Worm (Caenorhabditis elegans): ENCODE measurements around the gene C25G6.1.
A peak's percentile ranks its signal among the peaks of the same experiment; 100 is the strongest.

The C25G6.1 gene

DNA sequence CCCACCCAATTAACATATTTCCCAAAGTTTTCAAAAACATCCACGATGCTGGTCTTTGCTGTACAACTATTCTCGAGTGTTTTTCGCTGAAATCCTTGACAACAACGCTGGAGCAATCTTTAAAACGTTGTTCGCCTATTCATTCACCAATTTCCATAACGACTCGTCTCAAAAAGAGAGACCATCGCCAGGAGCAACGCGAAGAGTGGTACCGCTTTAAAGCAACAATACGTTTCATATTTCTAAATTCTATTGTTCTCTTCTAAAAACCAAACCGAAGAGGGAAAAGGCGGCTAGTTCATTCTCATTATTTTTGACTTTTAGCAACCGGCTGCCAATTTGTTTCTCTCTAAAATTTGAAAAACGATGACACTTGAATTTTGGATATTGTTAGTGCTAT lies at the start of gene C25G6.1:
Gene C25G6.1, plus strand, starts transcription at position 301 of the 400 bp plus-strand sequence.
- TF ChIP-seq nhr-67 (tag; optimal IDR thresholded peaks at IDR 0.05): no peak
- no peak for TF ChIP-seq nhr-25 (tag; optimal IDR thresholded peaks at IDR 0.05)

DNA sequence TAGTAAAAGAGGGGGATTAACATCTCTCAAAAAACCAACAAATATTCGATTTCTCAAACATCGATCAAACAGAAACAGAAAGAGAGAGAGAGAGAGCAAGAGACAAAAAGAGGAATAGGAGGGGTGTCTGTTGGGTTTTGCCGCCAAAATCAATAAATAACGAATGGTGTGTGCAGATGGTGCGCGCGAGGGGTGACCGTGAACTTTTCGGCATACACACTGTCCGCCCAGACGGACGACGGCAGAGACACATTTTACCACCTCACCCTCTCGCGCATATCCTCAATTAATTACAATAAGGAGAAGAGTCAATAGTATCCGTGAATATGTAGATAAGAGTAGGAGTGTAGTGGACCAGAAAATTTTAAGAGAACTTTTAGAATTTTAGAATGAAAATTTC lies 48.3 kb upstream of the C25G6.1 start:
- TF ChIP-seq unc-39 (tag; optimal IDR thresholded peaks at IDR 0.05) (no peak), nhr-25 (tag; optimal IDR thresholded peaks at IDR 0.05) (no peak), pha-4 (tag; optimal IDR thresholded peaks at IDR 0.05) (peak; percentile 67), R02D3.7 (tag; optimal IDR thresholded peaks at IDR 0.05) (no peak), nhr-23 (tag; optimal IDR thresholded peaks at IDR 0.05) (no peak)

DNA sequence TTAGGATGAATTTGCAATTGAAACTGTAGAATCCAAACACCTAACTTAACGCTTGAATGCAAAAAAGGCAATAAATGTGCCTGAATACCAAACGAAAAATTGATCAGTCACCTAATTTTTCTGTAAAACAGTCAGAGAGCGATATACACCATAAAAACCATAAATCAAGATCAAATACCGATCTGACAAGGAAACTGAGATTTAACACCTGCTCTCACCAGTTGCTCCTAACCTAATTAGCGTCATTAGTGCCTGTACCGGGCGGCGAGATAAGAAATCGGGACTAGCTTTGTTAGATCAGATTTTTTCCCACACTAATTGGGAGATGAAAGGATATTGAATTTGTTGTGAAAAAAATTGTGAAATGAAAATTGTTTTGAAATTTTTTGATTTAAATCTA lies 47.6 kb upstream of the C25G6.1 start:
- no peak for TF ChIP-seq fos-1 (tag; optimal IDR thresholded peaks at IDR 0.05)
- TF ChIP-seq nhr-77 (tag; optimal IDR thresholded peaks at IDR 0.05): no peak
- TF ChIP-seq ceh-9 (tag; optimal IDR thresholded peaks at IDR 0.05): no peak

DNA sequence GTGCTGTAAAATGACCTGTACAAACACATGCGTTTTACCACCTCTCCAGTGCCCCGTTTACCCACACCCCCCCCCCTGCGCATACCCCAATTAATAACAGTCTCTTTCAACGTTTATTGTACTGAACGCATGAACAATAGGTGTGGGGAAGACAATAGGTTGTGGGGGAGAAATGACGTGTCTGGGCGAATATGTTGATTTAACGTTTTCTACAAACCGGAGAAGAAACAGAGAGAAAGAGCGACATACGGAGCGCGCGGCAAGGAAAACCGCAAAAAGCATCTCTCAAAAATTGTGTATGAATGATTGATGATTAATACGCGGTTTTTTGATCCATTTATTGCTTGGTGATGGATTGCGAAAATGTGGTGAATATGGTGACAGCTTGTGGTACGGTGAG lies 46.9 kb upstream of the C25G6.1 start:
- TF ChIP-seq pha-4 (tag; optimal IDR thresholded peaks at IDR 0.05): peak; percentile 54
- no peak for TF ChIP-seq snpc-4 (tag; optimal IDR thresholded peaks at IDR 0.05)

DNA sequence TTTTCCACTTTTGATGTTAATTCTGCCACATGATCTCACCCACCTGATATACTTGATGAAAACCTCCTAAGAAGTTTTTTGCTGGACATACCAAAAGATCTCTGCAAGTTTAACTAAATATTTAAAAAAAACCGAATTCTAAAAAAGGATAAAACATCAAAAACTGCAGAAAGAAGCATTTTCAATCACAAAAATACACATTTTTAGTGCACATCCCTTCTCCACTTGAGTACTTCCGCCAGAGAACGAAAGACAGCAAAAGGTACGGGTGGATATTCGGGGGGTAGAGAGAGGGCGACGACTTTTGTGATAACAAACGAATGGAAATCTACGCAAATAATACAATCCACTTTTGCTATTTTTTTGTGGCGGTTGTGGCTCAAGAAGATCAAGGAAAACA lies 40.0 kb upstream of the C25G6.1 start, which contains the start of gene C46H3.2:
Gene C46H3.2, minus strand, starts transcription at position 101 of the 400 bp plus-strand sequence.
- TF ChIP-seq skn-1 (tag; optimal IDR thresholded peaks at IDR 0.05) (no peak), fkh-2 (tag; optimal IDR thresholded peaks at IDR 0.05) (no peak), fkh-10 (GFP tag; optimal IDR thresholded peaks at IDR 0.05) (no peak), nhr-43 (tag; optimal IDR thresholded peaks at IDR 0.05; ENCODE audit: poor library complexity, severe bottlenecking) (no peak), elt-3 (tag; optimal IDR thresholded peaks at IDR 0.05) (no peak), ceh-16 (tag; optimal IDR thresholded peaks at IDR 0.05) (no peak), nhr-12 (tag; optimal IDR thresholded peaks at IDR 0.05) (no peak), aly-2 (tag; optimal IDR thresholded peaks at IDR 0.05) (no peak), nfya-1 (tag; optimal IDR thresholded peaks at IDR 0.05; ENCODE audit: insufficient read depth) (no peak), lsy-12 (tag; optimal IDR thresholded peaks at IDR 0.05) (no peak), hmg-11 (tag; optimal IDR thresholded peaks at IDR 0.05) (no peak), jun-1 (tag; optimal IDR thresholded peaks at IDR 0.05) (no peak), pha-4 (tag; optimal IDR thresholded peaks at IDR 0.05) (no peak), pqm-1 (tag; optimal IDR thresholded peaks at IDR 0.05) (no peak)

DNA sequence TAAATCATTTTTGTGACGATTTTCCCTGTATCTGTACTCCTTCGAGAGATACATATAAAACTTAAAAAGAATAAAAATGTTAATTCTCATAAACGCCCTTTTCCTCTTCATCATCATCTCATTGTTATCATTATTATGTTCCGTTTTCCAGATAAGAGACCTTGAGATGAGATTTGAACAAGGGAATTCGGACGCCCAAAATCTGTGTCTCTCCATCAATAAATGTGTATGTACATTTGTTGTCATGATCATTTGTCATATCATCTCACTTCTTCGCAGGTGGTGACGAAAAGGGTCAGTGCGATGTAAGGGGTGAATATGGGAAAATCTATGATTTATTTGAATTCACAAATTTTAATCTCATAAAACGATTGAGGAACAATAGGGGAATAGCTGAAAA lies 38.6 kb upstream of the C25G6.1 start:
- TF ChIP-seq nfya-1 (tag; optimal IDR thresholded peaks at IDR 0.05; ENCODE audit: insufficient read depth): no peak
- TF ChIP-seq mdl-1 (tag; optimal IDR thresholded peaks at IDR 0.05): no peak
- TF ChIP-seq egl-5 (tag; optimal IDR thresholded peaks at IDR 0.05): no peak

DNA sequence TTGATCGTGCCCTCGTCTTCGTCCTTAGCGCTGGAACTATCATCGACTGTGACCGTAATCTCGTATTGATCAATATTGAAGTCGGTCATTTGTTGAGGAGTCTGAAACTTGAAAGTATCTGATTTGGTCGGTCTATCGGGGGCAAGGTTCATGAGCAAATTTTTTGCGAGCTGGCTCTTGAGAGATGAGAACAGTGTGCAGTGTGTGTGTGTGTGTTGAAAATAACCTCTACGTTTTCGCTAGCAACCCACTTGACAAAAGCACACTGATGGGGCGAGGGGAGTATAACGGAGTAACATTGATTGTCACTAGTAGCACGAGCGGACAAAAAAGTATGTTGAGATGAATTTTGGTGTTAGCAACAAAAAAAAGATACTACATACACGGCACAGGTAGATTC lies 31.9 kb upstream of the C25G6.1 start, which contains the start of gene C25G6.3:
Gene C25G6.3, minus strand, starts transcription at position 101 of the 400 bp plus-strand sequence.
- TF ChIP-seq hmg-11 (tag; optimal IDR thresholded peaks at IDR 0.05) (no peak), snpc-4 (tag; optimal IDR thresholded peaks at IDR 0.05) (no peak), lin-39 (tag; optimal IDR thresholded peaks at IDR 0.05) (no peak), mml-1 (tag; optimal IDR thresholded peaks at IDR 0.05) (no peak), unc-62 (GFP tag; optimal IDR thresholded peaks at IDR 0.05) (no peak)

DNA sequence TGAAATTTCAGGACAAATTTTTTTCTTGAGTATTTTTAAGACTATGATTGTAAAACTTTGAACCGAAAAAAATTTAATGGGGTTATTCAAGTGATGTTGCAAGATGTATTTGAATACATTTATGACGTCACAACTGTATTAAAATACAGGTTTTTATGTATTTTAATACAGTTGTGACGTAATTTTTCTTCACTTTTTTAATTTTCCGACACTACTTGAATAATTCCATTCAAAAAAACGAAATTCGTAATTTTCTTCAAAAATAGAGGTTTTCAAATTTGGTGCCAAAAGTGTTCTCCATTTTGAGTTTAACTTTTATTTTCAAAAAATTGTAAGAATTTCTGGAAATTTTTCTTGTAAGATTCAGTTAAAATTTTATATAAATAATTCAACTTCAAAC lies 27.9 kb upstream of the C25G6.1 start:
- TF ChIP-seq egl-27 (tag; optimal IDR thresholded peaks at IDR 0.05) (no peak), nhr-11 (tag; optimal IDR thresholded peaks at IDR 0.05) (no peak), ztf-11 (tag; optimal IDR thresholded peaks at IDR 0.05) (no peak), ceh-16 (tag; optimal IDR thresholded peaks at IDR 0.05) (no peak), unc-39 (tag; optimal IDR thresholded peaks at IDR 0.05) (no peak), daf-12 (tag; optimal IDR thresholded peaks at IDR 0.05) (no peak), nhr-25 (tag; optimal IDR thresholded peaks at IDR 0.05) (no peak), hmg-11 (tag; optimal IDR thresholded peaks at IDR 0.05) (no peak)

Data from whole organism, L3 larva.